Worm (Caenorhabditis elegans): Measurements from ENCODE around the gene qns-1.

DNA sequence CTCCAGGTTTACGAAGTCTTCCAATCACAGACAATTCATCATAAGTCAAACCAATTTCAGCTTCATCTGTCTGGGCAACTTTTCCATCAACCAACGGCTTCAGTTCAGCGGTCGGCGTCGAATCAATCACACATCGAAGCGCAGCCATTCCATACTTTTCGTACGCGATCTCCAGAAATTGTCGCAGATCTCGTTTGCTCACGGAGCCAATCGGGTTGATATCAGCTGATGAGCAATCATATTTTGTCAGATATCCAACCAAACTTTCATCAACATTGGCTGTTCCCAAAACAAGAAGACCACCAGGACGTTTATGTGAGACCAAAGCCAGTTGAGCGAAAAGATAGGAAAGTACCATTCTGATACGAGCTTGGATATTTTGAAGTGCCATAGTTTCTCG is 3.7 kb downstream of the qns-1 start:
- TF ChIP-seq ceh-22 (tag; optimal IDR thresholded peaks at IDR 0.05): no peak
- no peak for TF ChIP-seq T23F11.4 (GFP tag; optimal IDR thresholded peaks at IDR 0.05)
- TF ChIP-seq elt-2 (tag; optimal IDR thresholded peaks at IDR 0.05): no peak
- no peak for TF ChIP-seq sdc-2 (tag; optimal IDR thresholded peaks at IDR 0.05)

Data from whole organism, late embryonic.